Worm (Caenorhabditis elegans): ENCODE data around the gene Y41D4B.11.
"Not testable (repeated sequence)": the region's sequence is repeated elsewhere in the genome, so short reads cannot be mapped to it uniquely, and the experiment has no call there.

Gene Y41D4B.11

ce11 chrIV:1632593-1632992 is 27.1 kb downstream of the Y41D4B.11 start:
- TF ChIP-seq nfya-1 (tag; optimal IDR thresholded peaks at IDR 0.05; ENCODE audit: insufficient read depth) (no peak), fos-1 (tag; optimal IDR thresholded peaks at IDR 0.05) (no peak), pqm-1 (tag; optimal IDR thresholded peaks at IDR 0.05) (no peak), ceh-28 (tag; optimal IDR thresholded peaks at IDR 0.05) (no peak), aly-2 (tag; optimal IDR thresholded peaks at IDR 0.05) (no peak), egl-5 (tag; optimal IDR thresholded peaks at IDR 0.05) (no peak), snpc-4 (tag; optimal IDR thresholded peaks at IDR 0.05) (no peak), daf-12 (tag; optimal IDR thresholded peaks at IDR 0.05) (no peak), hmg-11 (tag; optimal IDR thresholded peaks at IDR 0.05) (no peak), eor-1 (tag; optimal IDR thresholded peaks at IDR 0.05) (no peak), skn-1 (tag; optimal IDR thresholded peaks at IDR 0.05) (no peak), sea-2 (GFP tag; optimal IDR thresholded peaks at IDR 0.05) (no peak), mdl-1 (tag; optimal IDR thresholded peaks at IDR 0.05) (no peak), nhr-11 (tag; optimal IDR thresholded peaks at IDR 0.05) (no peak), unc-62 (GFP tag; optimal IDR thresholded peaks at IDR 0.05) (no peak), nhr-67 (tag; optimal IDR thresholded peaks at IDR 0.05) (no peak), ZK546.5 (tag; optimal IDR thresholded peaks at IDR 0.05) (no peak)

ce11 chrIV:1633445-1633844 is 27.9 kb downstream of the Y41D4B.11 start, which contains the start of gene Y41D4B.6:
Gene Y41D4B.6, plus strand, starts transcription at chrIV:1633745.
- TF ChIP-seq unc-39 (tag; optimal IDR thresholded peaks at IDR 0.05) (no peak), nhr-23 (tag; optimal IDR thresholded peaks at IDR 0.05) (no peak), nhr-67 (tag; optimal IDR thresholded peaks at IDR 0.05) (no peak), sea-2 (GFP tag; optimal IDR thresholded peaks at IDR 0.05) (no peak)

- TF ChIP-seq fkh-10 (GFP tag; optimal IDR thresholded peaks at IDR 0.05) (peak; percentile 12), egl-27 (tag; optimal IDR thresholded peaks at IDR 0.05) (no peak)
These were observed 31.8 kb downstream of the Y41D4B.11 start for ce11 chrIV:1637333-1637732.

- TF ChIP-seq aly-2 (tag; optimal IDR thresholded peaks at IDR 0.05); ceh-28 (tag; optimal IDR thresholded peaks at IDR 0.05); sea-2 (GFP tag; optimal IDR thresholded peaks at IDR 0.05): not testable (repeated sequence)
These were observed 39.7 kb downstream of the Y41D4B.11 start, which contains the start of gene nhr-274 for ce11 chrIV:1645198-1645597. Gene nhr-274, minus strand, starts transcription at chrIV:1645298.

ce11 chrIV:1649349-1649748 is 43.8 kb downstream of the Y41D4B.11 start:
- TF ChIP-seq hmg-11 (tag; optimal IDR thresholded peaks at IDR 0.05) (no peak), nhr-67 (tag; optimal IDR thresholded peaks at IDR 0.05) (no peak), nhr-43 (tag; optimal IDR thresholded peaks at IDR 0.05; ENCODE audit: poor library complexity, severe bottlenecking) (no peak), nfya-1 (tag; optimal IDR thresholded peaks at IDR 0.05; ENCODE audit: insufficient read depth) (peak; percentile 96), ceh-82 (tag; optimal IDR thresholded peaks at IDR 0.05) (no peak), lin-15B (tag; optimal IDR thresholded peaks at IDR 0.05) (no peak), ZK546.5 (tag; optimal IDR thresholded peaks at IDR 0.05) (no peak), nhr-77 (tag; optimal IDR thresholded peaks at IDR 0.05) (no peak)

ce11 chrIV:1649794-1650193 is 44.3 kb downstream of the Y41D4B.11 start:
- TF ChIP-seq nhr-67 (tag; optimal IDR thresholded peaks at IDR 0.05) (no peak), hmg-11 (tag; optimal IDR thresholded peaks at IDR 0.05) (peak; percentile 53), nhr-76 (tag; optimal IDR thresholded peaks at IDR 0.05) (no peak), nhr-25 (tag; optimal IDR thresholded peaks at IDR 0.05) (no peak), eor-1 (tag; optimal IDR thresholded peaks at IDR 0.05) (no peak), unc-62 (GFP tag; optimal IDR thresholded peaks at IDR 0.05) (no peak), ama-1 (optimal IDR thresholded peaks at IDR 0.05) (no peak), skn-1 (tag; optimal IDR thresholded peaks at IDR 0.05) (peak; percentile 74), jun-1 (tag; optimal IDR thresholded peaks at IDR 0.05) (peak; percentile 61), sea-2 (GFP tag; optimal IDR thresholded peaks at IDR 0.05) (no peak), nhr-23 (tag; optimal IDR thresholded peaks at IDR 0.05) (no peak), egl-5 (tag; optimal IDR thresholded peaks at IDR 0.05) (no peak), lin-15B (tag; optimal IDR thresholded peaks at IDR 0.05) (peak; percentile 29), elt-2 (tag; optimal IDR thresholded peaks at IDR 0.05) (peak; percentile 41), nhr-43 (tag; optimal IDR thresholded peaks at IDR 0.05; ENCODE audit: poor library complexity, severe bottlenecking) (no peak), nfya-1 (tag; optimal IDR thresholded peaks at IDR 0.05; ENCODE audit: insufficient read depth) (peak; percentile 11), fkh-2 (tag; optimal IDR thresholded peaks at IDR 0.05) (no peak), egl-27 (tag; optimal IDR thresholded peaks at IDR 0.05) (no peak), pqm-1 (tag; optimal IDR thresholded peaks at IDR 0.05) (peak; percentile 5), pha-4 (tag; optimal IDR thresholded peaks at IDR 0.05) (peak; percentile 62), elt-1 (tag; optimal IDR thresholded peaks at IDR 0.05) (no peak), lin-39 (tag; optimal IDR thresholded peaks at IDR 0.05) (peak; percentile 55)
